Worm (Caenorhabditis elegans): ENCODE data around the gene C46G7.2.

- TF ChIP-seq snpc-4 (GFP tag; optimal IDR thresholded peaks at IDR 0.05) (no peak), snpc-4 (tag; optimal IDR thresholded peaks at IDR 0.05) (no peak), tlf-1 (GFP tag; optimal IDR thresholded peaks at IDR 0.05) (no peak)
Observed at ce11 chrIV:6060912-6061311, 45.9 kb downstream of the C46G7.2 start.
